Fruit fly (Drosophila melanogaster) whole organism, prepupa: ENCODE measurements around the gene Mer.

Experiments
- CG6808 ChIP-seq: fragments of 200-800 bp; sonication (Bioruptor generic); optimal IDR thresholded peaks from 3 replicates; lab custom pipeline; 2017; ENCODE audit warnings: missing biosample characterization, missing genetic modification characterization, mild to moderate bottlenecking, moderate library complexity, missing genetic modification reagents
- Eip78C ChIP-seq: fragments of 200-800 bp; sonication (Bioruptor generic); peaks from one replicate; lab custom pipeline; 2016; ENCODE audit warnings: missing biosample characterization, missing genetic modification characterization
- ss ChIP-seq, 2 experiments: fragments of 200-800 bp; sonication (Bioruptor generic); optimal IDR thresholded peaks; 2 replicates in 1 of 2; 3 replicates in 1 of 2; lab custom pipeline; 2017 to 2018; ENCODE audit warnings: mild to moderate bottlenecking in 2 of 2, missing biosample characterization in 2 of 2, missing genetic modification characterization in 2 of 2, moderate library complexity in 1 of 2

The Mer gene

DNA sequence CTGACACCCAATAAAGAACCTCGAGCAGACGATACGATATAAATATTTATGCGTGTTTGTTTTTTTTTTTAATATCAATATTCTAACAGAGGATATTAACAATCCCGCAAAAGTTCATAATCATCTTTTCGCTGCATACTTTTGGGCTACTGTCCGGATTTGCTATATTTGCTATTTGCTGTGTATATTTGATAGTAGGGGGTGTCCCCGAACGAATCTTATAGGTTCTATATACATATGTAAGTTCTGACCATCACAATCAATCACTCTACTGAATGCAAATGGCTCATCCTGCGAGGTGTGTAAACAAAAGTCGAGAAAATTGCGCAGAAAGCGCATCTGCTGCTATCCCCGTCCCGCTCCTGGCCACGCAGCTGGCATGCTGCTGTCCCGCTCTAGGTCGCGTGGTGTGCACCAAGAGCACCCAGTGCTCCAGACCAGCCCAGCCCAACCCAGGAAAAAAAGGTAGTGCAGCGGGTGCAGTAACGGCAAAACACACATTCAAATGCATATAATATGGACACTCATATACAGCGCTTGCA, 52.5 kb downstream of the Mer start:
- TF ChIP-seq Eip78C (GFP tag; lab: Kevin White, UChicago) (peak; percentile 68), CG6808 (GFP tag; lab: Kevin White, UChicago) (no peak), ss (GFP tag; optimal IDR thresholded peaks at IDR 0.05; lab: Kevin White, UChicago) (peak in 1 of 2 experiments; percentile 20)
- TF ChIP-seq, all 60 proteins: peak for 2
